Fruit fly (Drosophila melanogaster): ENCODE measurements around the gene Akap200.

Gene Akap200

dm6 chr2L:8471667-8472066, 56.2 kb downstream of the Akap200 start:
- peak; percentile 86 for TF ChIP-seq CG14655 (GFP tag; optimal IDR thresholded peaks at IDR 0.05)
- no peak for TF ChIP-seq rn (GFP tag; IDR thresholded peaks at IDR 0.05)
- no peak for TF ChIP-seq CG10348 (GFP tag; IDR thresholded peaks at IDR 0.05)
- TF ChIP-seq CG32121 (GFP tag; IDR thresholded peaks at IDR 0.05), result peak; percentile 52; the same call in 1 of the 2 replicates
- TF ChIP-seq D1 (tag; optimal IDR thresholded peaks at IDR 0.05), result peak; percentile 70
- TF ChIP-seq CG13204 (GFP tag; optimal IDR thresholded peaks at IDR 0.05), result no peak
- peak; percentile 85 for TF ChIP-seq CG8301 (tag; optimal IDR thresholded peaks at IDR 0.05)
- TF ChIP-seq CG17806 (tag; optimal IDR thresholded peaks at IDR 0.05), result peak; percentile 69
- TF ChIP-seq EcR (GFP tag; optimal IDR thresholded peaks at IDR 0.05), result peak; percentile 3
- TF ChIP-seq CG15710 (tag; optimal IDR thresholded peaks at IDR 0.05), result peak; percentile 71
- peak; percentile 76 for TF ChIP-seq CG8159 (tag; optimal IDR thresholded peaks at IDR 0.05)
- no peak for TF ChIP-seq gl (tag; optimal IDR thresholded peaks at IDR 0.05)
- peak; percentile 66 for TF ChIP-seq CG34367 (tag; optimal IDR thresholded peaks at IDR 0.05)
- peak; percentile 36 for TF ChIP-seq Pif1B (GFP tag; optimal IDR thresholded peaks at IDR 0.05)
- 0 out of 2 replicates have a peak, but pooled peaks have one; percentile 20 for TF ChIP-seq CG12605 (GFP tag; IDR thresholded peaks at IDR 0.05)
- peak; percentile 31 for TF ChIP-seq Snoo (tag; optimal IDR thresholded peaks at IDR 0.05)
- 0 out of 3 replicates have a peak, but pooled peaks have one; percentile 33 for TF ChIP-seq CG4496 (GFP tag; IDR thresholded peaks at IDR 0.05)
- TF ChIP-seq Pif1A (GFP tag; optimal IDR thresholded peaks at IDR 0.05), result peak; percentile 62
- peak; percentile 84 for TF ChIP-seq CG9948 (tag; optimal IDR thresholded peaks at IDR 0.05)

- peak; percentile 74 for TF ChIP-seq Ets98B (GFP tag; IDR thresholded peaks at IDR 0.05)
- TF ChIP-seq Snoo (tag; optimal IDR thresholded peaks at IDR 0.05), result peak; percentile 73
- peak; percentile 80 for TF ChIP-seq Pif1B (GFP tag; optimal IDR thresholded peaks at IDR 0.05)
- TF ChIP-seq CG32121 (GFP tag; IDR thresholded peaks at IDR 0.05), result peak; percentile 30; the same call in 1 of the 2 replicates
- peak; percentile 45; the same call in 1 of the 2 replicates for TF ChIP-seq rn (GFP tag; IDR thresholded peaks at IDR 0.05)
- TF ChIP-seq CG13204 (GFP tag; optimal IDR thresholded peaks at IDR 0.05), result peak; percentile 75
- TF ChIP-seq Pif1A (GFP tag; optimal IDR thresholded peaks at IDR 0.05), result peak; percentile 76
- TF ChIP-seq CG9948 (tag; optimal IDR thresholded peaks at IDR 0.05), result peak; percentile 80
- peak; percentile 65 for TF ChIP-seq gl (tag; optimal IDR thresholded peaks at IDR 0.05)
- peak; percentile 88 for TF ChIP-seq CG17806 (tag; optimal IDR thresholded peaks at IDR 0.05)
- peak; percentile 82 for TF ChIP-seq CG14655 (GFP tag; optimal IDR thresholded peaks at IDR 0.05)
- peak; percentile 88 for TF ChIP-seq CG8159 (tag; optimal IDR thresholded peaks at IDR 0.05)
- TF ChIP-seq CG10348 (GFP tag; IDR thresholded peaks at IDR 0.05), result no peak
- TF ChIP-seq CG12605 (GFP tag; IDR thresholded peaks at IDR 0.05), result peak; percentile 56
- TF ChIP-seq CG15710 (tag; optimal IDR thresholded peaks at IDR 0.05), result peak; percentile 79
- peak; percentile 77 for TF ChIP-seq CG8301 (tag; optimal IDR thresholded peaks at IDR 0.05)
- TF ChIP-seq CG34367 (tag; optimal IDR thresholded peaks at IDR 0.05), result peak; percentile 64
- TF ChIP-seq CG4496 (GFP tag; IDR thresholded peaks at IDR 0.05), result peak; percentile 81
- TF ChIP-seq EcR (GFP tag; optimal IDR thresholded peaks at IDR 0.05), result peak; percentile 32
- peak; percentile 51 for TF ChIP-seq D1 (tag; optimal IDR thresholded peaks at IDR 0.05)
- TF ChIP-seq fd96Ca (GFP tag; IDR thresholded peaks at IDR 0.05), result peak; percentile 73
Measured at dm6 chr2L:8473448-8473847, 58.0 kb downstream of the Akap200 start.

dm6 chr2L:8477049-8477448, 61.6 kb downstream of the Akap200 start, which contains the start of gene CheA29a:
TSS of gene CheA29a (plus strand) at chr2L:8477349.
- TF ChIP-seq Pif1A (GFP tag; optimal IDR thresholded peaks at IDR 0.05) (no peak), CG9948 (tag; optimal IDR thresholded peaks at IDR 0.05) (no peak), CG12605 (GFP tag; IDR thresholded peaks at IDR 0.05) (no peak), EcR (GFP tag; optimal IDR thresholded peaks at IDR 0.05) (no peak), CG8301 (tag; optimal IDR thresholded peaks at IDR 0.05) (no peak), CG34367 (tag; optimal IDR thresholded peaks at IDR 0.05) (no peak), CG14655 (GFP tag; optimal IDR thresholded peaks at IDR 0.05) (no peak), fd96Ca (GFP tag; IDR thresholded peaks at IDR 0.05) (no peak), Snoo (tag; optimal IDR thresholded peaks at IDR 0.05) (no peak), rn (GFP tag; IDR thresholded peaks at IDR 0.05) (no peak), CG13204 (GFP tag; optimal IDR thresholded peaks at IDR 0.05) (no peak), Pif1B (GFP tag; optimal IDR thresholded peaks at IDR 0.05) (no peak), CG4496 (GFP tag; IDR thresholded peaks at IDR 0.05) (no peak), CG8159 (tag; optimal IDR thresholded peaks at IDR 0.05) (no peak), CG15710 (tag; optimal IDR thresholded peaks at IDR 0.05) (no peak), CG10348 (GFP tag; IDR thresholded peaks at IDR 0.05) (no peak), CG32121 (GFP tag; IDR thresholded peaks at IDR 0.05) (no peak), gl (tag; optimal IDR thresholded peaks at IDR 0.05) (no peak), D1 (tag; optimal IDR thresholded peaks at IDR 0.05) (no peak), CG17806 (tag; optimal IDR thresholded peaks at IDR 0.05) (no peak)

dm6 chr2L:8477971-8478370, 62.5 kb downstream of the Akap200 start:
- TF ChIP-seq CG14655 (GFP tag; optimal IDR thresholded peaks at IDR 0.05) (no peak), CG34367 (tag; optimal IDR thresholded peaks at IDR 0.05) (no peak), CG8301 (tag; optimal IDR thresholded peaks at IDR 0.05) (no peak), Pif1A (GFP tag; optimal IDR thresholded peaks at IDR 0.05) (no peak), CG9948 (tag; optimal IDR thresholded peaks at IDR 0.05) (no peak), EcR (GFP tag; optimal IDR thresholded peaks at IDR 0.05) (no peak), CG13204 (GFP tag; optimal IDR thresholded peaks at IDR 0.05) (no peak), Snoo (tag; optimal IDR thresholded peaks at IDR 0.05) (no peak), rn (GFP tag; IDR thresholded peaks at IDR 0.05) (no peak), CG4496 (GFP tag; IDR thresholded peaks at IDR 0.05) (no peak), gl (tag; optimal IDR thresholded peaks at IDR 0.05) (no peak), CG15710 (tag; optimal IDR thresholded peaks at IDR 0.05) (no peak), Pif1B (GFP tag; optimal IDR thresholded peaks at IDR 0.05) (no peak), CG17806 (tag; optimal IDR thresholded peaks at IDR 0.05) (no peak), CG10348 (GFP tag; IDR thresholded peaks at IDR 0.05) (no peak), Ets98B (GFP tag; IDR thresholded peaks at IDR 0.05) (no peak), D1 (tag; optimal IDR thresholded peaks at IDR 0.05) (no peak)

- no peak for TF ChIP-seq gl (tag; optimal IDR thresholded peaks at IDR 0.05)
- no peak for TF ChIP-seq CG32121 (GFP tag; IDR thresholded peaks at IDR 0.05)
- no peak for TF ChIP-seq CG12605 (GFP tag; IDR thresholded peaks at IDR 0.05)
- no peak for TF ChIP-seq rn (GFP tag; IDR thresholded peaks at IDR 0.05)
- TF ChIP-seq CG34367 (tag; optimal IDR thresholded peaks at IDR 0.05), result no peak
- TF ChIP-seq CG8301 (tag; optimal IDR thresholded peaks at IDR 0.05), result no peak
- no peak for TF ChIP-seq Pif1B (GFP tag; optimal IDR thresholded peaks at IDR 0.05)
- TF ChIP-seq fd96Ca (GFP tag; IDR thresholded peaks at IDR 0.05), result no peak
- TF ChIP-seq Snoo (tag; optimal IDR thresholded peaks at IDR 0.05), result no peak
- TF ChIP-seq CG14655 (GFP tag; optimal IDR thresholded peaks at IDR 0.05), result no peak
- TF ChIP-seq CG15710 (tag; optimal IDR thresholded peaks at IDR 0.05), result no peak
- TF ChIP-seq CG10348 (GFP tag; IDR thresholded peaks at IDR 0.05), result no peak
- TF ChIP-seq Pif1A (GFP tag; optimal IDR thresholded peaks at IDR 0.05), result no peak
- no peak for TF ChIP-seq CG9948 (tag; optimal IDR thresholded peaks at IDR 0.05)
- TF ChIP-seq CG17806 (tag; optimal IDR thresholded peaks at IDR 0.05), result no peak
- no peak for TF ChIP-seq CG13204 (GFP tag; optimal IDR thresholded peaks at IDR 0.05)
Measured at dm6 chr2L:8478379-8478778, 62.9 kb downstream of the Akap200 start.

Data from whole organism, pupa.